Worm (Caenorhabditis elegans): ENCODE data around the gene cysl-3.

ce11 chrV:3790424-3790823 is 14.5 kb upstream of the cysl-3 start:
- TF ChIP-seq nhr-12 (tag; optimal IDR thresholded peaks at IDR 0.05) (no peak), unc-39 (tag; optimal IDR thresholded peaks at IDR 0.05) (no peak), unc-62 (GFP tag; optimal IDR thresholded peaks at IDR 0.05) (no peak), tbx-8 (GFP tag; optimal IDR thresholded peaks at IDR 0.05) (no peak), nhr-76 (tag; optimal IDR thresholded peaks at IDR 0.05) (no peak)
